Fruit fly (Drosophila melanogaster) S2 (cell line): ENCODE data around the gene CG14402.

ENCODE experiments used
- CG8478 ChIP-seq: fragments of >200 bp; optimal IDR thresholded peaks from 2 replicates; lab custom pipeline; 2018
- CTCF ChIP-seq, 2 experiments: fragments of >200 bp; optimal IDR thresholded peaks; 2 replicates each; lab custom pipeline; 2018

Gene CG14402

dm6 chr2L:20868921-20869320, 19.8 kb downstream of the CG14402 start:
- TF ChIP-seq CG8478 (lab: Kevin White, UChicago), result no peak
- TF ChIP-seq CTCF (optimal IDR thresholded peaks at IDR 0.05; lab: Kevin White, UChicago), result no peak

- no peak for TF ChIP-seq CTCF (optimal IDR thresholded peaks at IDR 0.05; lab: Kevin White, UChicago)
- no peak for TF ChIP-seq CG8478 (lab: Kevin White, UChicago)
Observed at dm6 chr2L:20869804-20870295, 20.8 kb downstream of the CG14402 start, which contains the start of gene CG14401. TSS of gene CG14401 (plus strand) at chr2L:20869854.

dm6 chr2L:20874514-20874913, 25.4 kb downstream of the CG14402 start:
- TF ChIP-seq CTCF (optimal IDR thresholded peaks at IDR 0.05; lab: Kevin White, UChicago) (peak in 1 of 2 experiments; percentile 26), CG8478 (lab: Kevin White, UChicago) (no peak)

- TF ChIP-seq CG8478 (lab: Kevin White, UChicago) (no peak), CTCF (optimal IDR thresholded peaks at IDR 0.05; lab: Kevin White, UChicago) (no peak)
Observed at dm6 chr2L:20878052-20878451, 29.0 kb downstream of the CG14402 start.

- no peak for TF ChIP-seq CG8478 (lab: Kevin White, UChicago)
- TF ChIP-seq CTCF (optimal IDR thresholded peaks at IDR 0.05; lab: Kevin White, UChicago), result no peak
Observed at dm6 chr2L:20878463-20878862, 29.4 kb downstream of the CG14402 start.

- no peak for TF ChIP-seq CG8478 (lab: Kevin White, UChicago)
- TF ChIP-seq CTCF (optimal IDR thresholded peaks at IDR 0.05; lab: Kevin White, UChicago), result no peak
Observed at dm6 chr2L:20879567-20880141, 30.6 kb downstream of the CG14402 start.

- TF ChIP-seq CG8478 (lab: Kevin White, UChicago) (no peak), CTCF (optimal IDR thresholded peaks at IDR 0.05; lab: Kevin White, UChicago) (no peak)
Observed at dm6 chr2L:20880476-20880875, 31.4 kb downstream of the CG14402 start.

- TF ChIP-seq CG8478 (lab: Kevin White, UChicago) (no peak), CTCF (optimal IDR thresholded peaks at IDR 0.05; lab: Kevin White, UChicago) (no peak)
Observed at dm6 chr2L:20881353-20882079, 32.4 kb downstream of the CG14402 start.

- no peak for TF ChIP-seq CTCF (optimal IDR thresholded peaks at IDR 0.05; lab: Kevin White, UChicago)
- no peak for TF ChIP-seq CG8478 (lab: Kevin White, UChicago)
Observed at dm6 chr2L:20883097-20883496, 34.0 kb downstream of the CG14402 start.

dm6 chr2L:20883624-20884220, 34.6 kb downstream of the CG14402 start:
- no peak for TF ChIP-seq CTCF (optimal IDR thresholded peaks at IDR 0.05; lab: Kevin White, UChicago)
- TF ChIP-seq CG8478 (lab: Kevin White, UChicago), result no peak

dm6 chr2L:20885889-20886507, 36.9 kb downstream of the CG14402 start:
- TF ChIP-seq CTCF (optimal IDR thresholded peaks at IDR 0.05; lab: Kevin White, UChicago), result no peak
- no peak for TF ChIP-seq CG8478 (lab: Kevin White, UChicago)

- TF ChIP-seq CG8478 (lab: Kevin White, UChicago) (no peak), CTCF (optimal IDR thresholded peaks at IDR 0.05; lab: Kevin White, UChicago) (no peak)
Observed at dm6 chr2L:20887273-20887672, 38.2 kb downstream of the CG14402 start.

dm6 chr2L:20889857-20890606, 40.9 kb downstream of the CG14402 start:
- no peak for TF ChIP-seq CG8478 (lab: Kevin White, UChicago)
- TF ChIP-seq CTCF (optimal IDR thresholded peaks at IDR 0.05; lab: Kevin White, UChicago), result no peak

- TF ChIP-seq CG8478 (lab: Kevin White, UChicago) (no peak), CTCF (optimal IDR thresholded peaks at IDR 0.05; lab: Kevin White, UChicago) (peak in 1 of 2 experiments; percentile 0)
Observed at dm6 chr2L:20891188-20891587, 42.1 kb downstream of the CG14402 start.
